Fruit fly (Drosophila melanogaster): ENCODE measurements around the gene trx.

dm6 chr3R:14285059-14285953 is 1.4 kb downstream of the trx start:
- TF ChIP-seq Snoo (tag; optimal IDR thresholded peaks at IDR 0.05) (no peak), Ets98B (GFP tag; IDR thresholded peaks at IDR 0.05) (no peak), CG13204 (GFP tag; optimal IDR thresholded peaks at IDR 0.05) (no peak), CG14655 (GFP tag; optimal IDR thresholded peaks at IDR 0.05) (no peak), Pif1B (GFP tag; optimal IDR thresholded peaks at IDR 0.05) (no peak), CG34367 (tag; optimal IDR thresholded peaks at IDR 0.05) (no peak), gl (tag; optimal IDR thresholded peaks at IDR 0.05) (no peak), CG9948 (tag; optimal IDR thresholded peaks at IDR 0.05) (no peak), CG8301 (tag; optimal IDR thresholded peaks at IDR 0.05) (no peak), Pif1A (GFP tag; optimal IDR thresholded peaks at IDR 0.05) (no peak), EcR (GFP tag; optimal IDR thresholded peaks at IDR 0.05) (no peak), CG12605 (GFP tag; IDR thresholded peaks at IDR 0.05) (no peak)
